Fruit fly (Drosophila melanogaster): ENCODE measurements around the gene Nup153.

DNA sequence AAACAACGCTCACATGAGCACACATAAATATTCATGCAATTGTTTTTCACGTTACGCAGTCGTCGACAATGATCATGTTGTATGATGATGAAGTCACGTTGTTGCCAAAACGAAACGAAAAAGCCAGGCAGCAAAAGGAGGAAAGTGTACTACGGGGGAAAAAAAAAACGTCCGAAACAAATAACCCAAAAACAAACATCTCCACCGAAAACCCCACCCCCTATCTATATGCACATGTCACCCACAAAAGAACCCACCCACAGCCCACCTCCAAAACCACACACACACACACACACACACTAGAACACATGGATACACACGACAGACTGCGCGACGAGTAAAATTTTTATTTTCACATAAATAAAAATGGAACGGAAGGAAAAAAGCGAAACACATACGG is 23.9 kb upstream of the Nup153 start:
- TF ChIP-seq CG8301 (tag; optimal IDR thresholded peaks at IDR 0.05) (no peak), CG13204 (GFP tag; optimal IDR thresholded peaks at IDR 0.05) (no peak), CG15710 (tag; optimal IDR thresholded peaks at IDR 0.05) (no peak), EcR (GFP tag; optimal IDR thresholded peaks at IDR 0.05) (no peak), rn (GFP tag; IDR thresholded peaks at IDR 0.05) (no peak), Pif1A (GFP tag; optimal IDR thresholded peaks at IDR 0.05) (no peak), CG17806 (tag; optimal IDR thresholded peaks at IDR 0.05) (no peak), gl (tag; optimal IDR thresholded peaks at IDR 0.05) (no peak), CG10348 (GFP tag; IDR thresholded peaks at IDR 0.05) (no peak), Snoo (tag; optimal IDR thresholded peaks at IDR 0.05) (no peak), CG8159 (tag; optimal IDR thresholded peaks at IDR 0.05) (no peak), Ets98B (GFP tag; IDR thresholded peaks at IDR 0.05) (no peak), Pif1B (GFP tag; optimal IDR thresholded peaks at IDR 0.05) (no peak)

Measured in whole organism, pupa.